Fruit fly (Drosophila melanogaster) whole organism, embryonic: ENCODE measurements around the gene CG34106.

ENCODE experiments used
- Ada2b ChIP-seq: fragments of 200-800 bp; sonication (Bioruptor generic); IDR thresholded peaks from 2 replicates; pipeline ENCODE4 v1.3.6; 2022; ENCODE audit warnings: missing biosample characterization, missing genetic modification characterization
- Awh ChIP-seq: fragments of 200-800 bp; sonication (Bioruptor generic); IDR thresholded peaks from 2 replicates; pipeline ENCODE4, ENCODE4 v1.3.6; 2022; ENCODE audit warnings: missing biosample characterization, missing genetic modification characterization
- Bgb ChIP-seq: fragments of 200-800 bp; sonication (Bioruptor generic); IDR thresholded peaks from 2 replicates; pipeline ENCODE4 v1.3.6; 2022; ENCODE audit warnings: missing biosample characterization, missing genetic modification characterization; ENCODE audit not compliant: partially characterized antibody
- CG11398 ChIP-seq: fragments of 200-800 bp; sonication (Bioruptor generic); optimal IDR thresholded peaks from 2 replicates; lab custom pipeline; 2016; ENCODE audit warnings: missing biosample characterization, missing genetic modification characterization
- CG12071 ChIP-seq: fragments of 200-800 bp; sonication (Bioruptor generic); optimal IDR thresholded peaks from 3 replicates; lab custom pipeline; 2018; ENCODE audit warnings: missing biosample characterization, mild to moderate bottlenecking, missing genetic modification characterization
- CG13296 ChIP-seq: fragments of 200-800 bp; sonication (Bioruptor generic); optimal IDR thresholded peaks from 3 replicates; lab custom pipeline; 2018; ENCODE audit warnings: missing biosample characterization, mild to moderate bottlenecking, missing genetic modification characterization
- CG14050 ChIP-seq: fragments of 200-800 bp; sonication (Bioruptor generic); IDR thresholded peaks from 3 replicates; pipeline ENCODE4 v1.3.6; 2022; ENCODE audit warnings: missing biosample characterization, missing genetic modification characterization
- CG15011 ChIP-seq: fragments of 200-800 bp; sonication (Bioruptor generic); optimal IDR thresholded peaks from 3 replicates; lab custom pipeline; 2018; ENCODE audit warnings: missing biosample characterization, mild to moderate bottlenecking, missing genetic modification characterization
- CG16779 ChIP-seq: fragments of 200-800 bp; sonication (Bioruptor generic); IDR thresholded peaks from 2 replicates; pipeline ENCODE4 v1.3.6; 2022; ENCODE audit warnings: missing biosample characterization, missing genetic modification characterization
- CG17359 ChIP-seq: fragments of 200-800 bp; sonication (Bioruptor generic); optimal IDR thresholded peaks from 3 replicates; lab custom pipeline; 2018; ENCODE audit warnings: missing biosample characterization, mild to moderate bottlenecking, missing genetic modification characterization, moderate library complexity
- CG18262 ChIP-seq: fragments of 200-800 bp; optimal IDR thresholded peaks from 3 replicates; lab custom pipeline; 2019; ENCODE audit warnings: missing biosample characterization, mild to moderate bottlenecking, missing genetic modification characterization, moderate library complexity
- CG2120 ChIP-seq: fragments of 200-800 bp; sonication (Bioruptor generic); optimal IDR thresholded peaks from 3 replicates; lab custom pipeline; 2016; ENCODE audit warnings: missing biosample characterization, missing genetic modification characterization
- CG32767 ChIP-seq: fragments of 200-800 bp; sonication (Bioruptor generic); IDR thresholded peaks from 2 replicates; pipeline ENCODE4 v1.3.6; 2022; ENCODE audit warnings: missing biosample characterization, missing genetic modification characterization
- CG3407 ChIP-seq: fragments of 200-800 bp; sonication (Bioruptor generic); optimal IDR thresholded peaks from 2 replicates; lab custom pipeline; 2018; ENCODE audit warnings: missing biosample characterization, mild to moderate bottlenecking, missing genetic modification characterization
- CG34376 ChIP-seq: fragments of 200-800 bp; sonication (Bioruptor generic); optimal IDR thresholded peaks from 2 replicates; lab custom pipeline; 2018; ENCODE audit warnings: missing biosample characterization, mild to moderate bottlenecking, missing genetic modification characterization
- CG4282 ChIP-seq: fragments of 200-800 bp; sonication (Bioruptor generic); optimal IDR thresholded peaks from 2 replicates; lab custom pipeline; 2016; ENCODE audit warnings: missing biosample characterization, missing genetic modification characterization
- CG43689 ChIP-seq: fragments of 200-800 bp; sonication (Bioruptor generic); IDR thresholded peaks from 2 replicates; pipeline ENCODE4 v1.3.6; 2022; ENCODE audit warnings: missing biosample characterization, missing genetic modification characterization
- CG6175 ChIP-seq: fragments of 200-800 bp; sonication (Bioruptor generic); IDR thresholded peaks from 3 replicates; pipeline ENCODE4 v1.3.6; 2022; ENCODE audit warnings: missing biosample characterization, missing genetic modification characterization
- CG9817 ChIP-seq: fragments of 200-800 bp; sonication (Bioruptor generic); optimal IDR thresholded peaks from 2 replicates; lab custom pipeline; 2018; ENCODE audit warnings: missing biosample characterization, mild to moderate bottlenecking, missing genetic modification characterization, moderate library complexity
- CG9876 ChIP-seq: fragments of 200-800 bp; sonication (Bioruptor generic); optimal IDR thresholded peaks from 2 replicates; lab custom pipeline; 2016; ENCODE audit warnings: missing biosample characterization, missing genetic modification characterization
- D ChIP-seq, 2 experiments: fragments of 200-800 bp in 1 of 2; fragments of >200 bp in 1 of 2; sonication (Bioruptor generic) in 1 of 2; optimal IDR thresholded peaks; 2 replicates in 1 of 2; 3 replicates in 1 of 2; lab custom pipeline; 2017; ENCODE audit warnings: mild to moderate bottlenecking in 1 of 2, missing biosample characterization in 1 of 2, missing genetic modification characterization in 1 of 2, missing genetic modification reagents in 1 of 2
- Hand ChIP-seq: fragments of 200-800 bp; sonication (Bioruptor generic); optimal IDR thresholded peaks from 2 replicates; lab custom pipeline; 2017; ENCODE audit warnings: mild to moderate bottlenecking, missing biosample characterization, missing genetic modification reagents, missing genetic modification characterization
- Hey ChIP-seq: fragments of 200-800 bp; sonication (Bioruptor generic); optimal IDR thresholded peaks from 3 replicates; lab custom pipeline; 2018; ENCODE audit warnings: missing biosample characterization, mild to moderate bottlenecking, missing genetic modification characterization
- Hmr ChIP-seq: fragments of 200-800 bp; sonication (Bioruptor generic); optimal IDR thresholded peaks from 3 replicates; lab custom pipeline; 2017; ENCODE audit warnings: mild to moderate bottlenecking, missing biosample characterization, missing genetic modification reagents, missing genetic modification characterization
- Jarid2 ChIP-seq: fragments of 200-800 bp; sonication (Bioruptor generic); optimal IDR thresholded peaks from 3 replicates; lab custom pipeline; 2017; ENCODE audit warnings: mild to moderate bottlenecking, missing biosample characterization, missing genetic modification reagents, missing genetic modification characterization
- Meics ChIP-seq: fragments of 200-800 bp; sonication (Bioruptor generic); optimal IDR thresholded peaks from 2 replicates; lab custom pipeline; 2017; ENCODE audit warnings: missing biosample characterization, mild to moderate bottlenecking, missing genetic modification characterization
- PHDP ChIP-seq: fragments of 200-800 bp; sonication (Bioruptor generic); optimal IDR thresholded peaks from 3 replicates; lab custom pipeline; 2018; ENCODE audit warnings: missing biosample characterization, mild to moderate bottlenecking, missing genetic modification characterization, moderate library complexity
- Ptx1 ChIP-seq: fragments of 200-800 bp; sonication (Bioruptor generic); IDR thresholded peaks from 2 replicates; pipeline ENCODE4 v1.3.6; 2022; ENCODE audit warnings: missing biosample characterization, missing genetic modification characterization
- Stat92E ChIP-seq, 3 experiments: fragments of >200 bp in 2 of 3; fragments of 200-800 bp in 1 of 3; sonication (Bioruptor generic) in 1 of 3; optimal IDR thresholded peaks; 2 replicates each; lab custom pipeline; 2017 to 2019; ENCODE audit warnings: missing biosample characterization in 3 of 3, missing genetic modification characterization in 3 of 3, mild to moderate bottlenecking in 1 of 3, moderate library complexity in 1 of 3
- aop ChIP-seq: fragments of 200-800 bp; sonication (Bioruptor generic); IDR thresholded peaks from 2 replicates; pipeline ENCODE4 v1.3.6; 2022; ENCODE audit warnings: missing biosample characterization, missing genetic modification characterization
- cato ChIP-seq: fragments of 200-800 bp; sonication (Bioruptor generic); optimal IDR thresholded peaks from 2 replicates; lab custom pipeline; 2016; ENCODE audit warnings: missing biosample characterization, missing genetic modification characterization, borderline replicate concordance
- chm ChIP-seq: fragments of 200-800 bp; sonication (Bioruptor generic); IDR thresholded peaks from 2 replicates; pipeline ENCODE4 v1.3.6; 2022; ENCODE audit warnings: missing biosample characterization, missing genetic modification characterization
- corto ChIP-seq: fragments of 200-800 bp; sonication (Bioruptor generic); optimal IDR thresholded peaks from 2 replicates; lab custom pipeline; 2016; ENCODE audit warnings: missing biosample characterization, mild to moderate bottlenecking, missing genetic modification characterization, moderate library complexity
- dati ChIP-seq: fragments of 200-800 bp; sonication (Bioruptor generic); IDR thresholded peaks from 2 replicates; pipeline ENCODE4 v1.3.6; 2022; ENCODE audit warnings: missing biosample characterization, missing genetic modification characterization
- eyg ChIP-seq: fragments of 200-800 bp; sonication (Bioruptor generic); optimal IDR thresholded peaks from 3 replicates; lab custom pipeline; 2016; ENCODE audit warnings: missing biosample characterization, missing genetic modification characterization
- fu2 ChIP-seq: fragments of 200-800 bp; sonication (Bioruptor generic); optimal IDR thresholded peaks from 2 replicates; lab custom pipeline; 2016; ENCODE audit warnings: missing biosample characterization, missing genetic modification characterization
- gro ChIP-seq: fragments of 200-800 bp; sonication (Bioruptor generic); optimal IDR thresholded peaks from 2 replicates; lab custom pipeline; 2016; ENCODE audit warnings: missing biosample characterization, missing genetic modification characterization
- gsb-n ChIP-seq: fragments of 200-800 bp; sonication (Bioruptor generic); optimal IDR thresholded peaks from 3 replicates; lab custom pipeline; 2018; ENCODE audit warnings: missing biosample characterization, mild to moderate bottlenecking, missing genetic modification characterization
- insv ChIP-seq, 2 experiments: fragments of 200-800 bp; sonication (Bioruptor generic); optimal IDR thresholded peaks; 3 replicates each; lab custom pipeline; 2016 to 2018; ENCODE audit warnings: missing biosample characterization in 2 of 2, missing genetic modification characterization in 2 of 2
- odd ChIP-seq: fragments of 200-800 bp; sonication (Bioruptor generic); optimal IDR thresholded peaks from 2 replicates; lab custom pipeline; 2017; ENCODE audit warnings: missing biosample characterization, mild to moderate bottlenecking, missing genetic modification characterization
- pfk ChIP-seq: fragments of 200-800 bp; sonication (Bioruptor generic); optimal IDR thresholded peaks from 2 replicates; lab custom pipeline; 2018; ENCODE audit warnings: missing biosample characterization, mild to moderate bottlenecking, missing genetic modification characterization, moderate library complexity
- pnt ChIP-seq: fragments of 200-800 bp; sonication (Bioruptor generic); optimal IDR thresholded peaks from 3 replicates; lab custom pipeline; 2016; ENCODE audit warnings: missing biosample characterization, missing genetic modification characterization
- pros ChIP-seq: fragments of 200-800 bp; sonication (Bioruptor generic); optimal IDR thresholded peaks from 3 replicates; lab custom pipeline; 2019; ENCODE audit warnings: missing biosample characterization, mild to moderate bottlenecking, missing genetic modification characterization, moderate library complexity
- repo ChIP-seq: fragments of 200-800 bp; sonication (Bioruptor generic); optimal IDR thresholded peaks from 2 replicates; lab custom pipeline; 2016; ENCODE audit warnings: missing biosample characterization, missing genetic modification characterization
- scrt ChIP-seq: fragments of 200-800 bp; sonication (Bioruptor generic); optimal IDR thresholded peaks from 2 replicates; lab custom pipeline; 2018; ENCODE audit warnings: missing biosample characterization, mild to moderate bottlenecking, missing genetic modification characterization, moderate library complexity
- slbo ChIP-seq: fragments of 200-800 bp; sonication (Bioruptor generic); IDR thresholded peaks from 2 replicates; pipeline ENCODE4 v1.3.6; 2022; ENCODE audit warnings: missing biosample characterization, missing genetic modification characterization
- sqz ChIP-seq: fragments of 200-800 bp; sonication (Bioruptor generic); optimal IDR thresholded peaks from 3 replicates; lab custom pipeline; 2018; ENCODE audit warnings: missing biosample characterization, mild to moderate bottlenecking, missing genetic modification characterization
- tgo ChIP-seq: fragments of 200-800 bp; sonication (Bioruptor generic); IDR thresholded peaks from 3 replicates; pipeline ENCODE4 v1.3.6; 2022; ENCODE audit warnings: missing biosample characterization, missing genetic modification characterization
- twi ChIP-seq: fragments of 200-800 bp; optimal IDR thresholded peaks from 2 replicates; lab custom pipeline; 2019; ENCODE audit warnings: missing biosample characterization, mild to moderate bottlenecking, missing genetic modification characterization, moderate library complexity
- vvl ChIP-seq: fragments of 200-800 bp; sonication (Bioruptor generic); IDR thresholded peaks from 2 replicates; pipeline ENCODE4 v1.3.6; 2022; ENCODE audit warnings: missing biosample characterization, missing genetic modification characterization
- wor ChIP-seq: fragments of 200-800 bp; sonication (Bioruptor generic); IDR thresholded peaks from 2 replicates; pipeline ENCODE4 v1.3.6; 2022; ENCODE audit warnings: missing biosample characterization, missing genetic modification characterization

Gene CG34106

dm6 chr2L:17203833-17204232 is 73.0 kb downstream of the CG34106 start (continued):
- TF ChIP-seq Ada2b (GFP tag; lab: Robert Waterston, UW) (peak; percentile 49; the same call in 1 of the 2 replicates), CG11398 (GFP tag; lab: Kevin White, UChicago) (peak; percentile 26), eyg (no peak), aop (no peak), CG9817 (peak; percentile 10), pros (GFP tag; lab: Kevin White, UChicago) (no peak), gsb-n (tag; lab: Kevin White, UChicago) (no peak), Awh (GFP tag; lab: Robert Waterston, UW) (no peak), CG43689 (GFP tag; lab: Robert Waterston, UW) (no peak), CG6175 (GFP tag; lab: Robert Waterston, UW) (no peak), CG15011 (GFP tag; lab: Kevin White, UChicago) (no peak), PHDP (tag; lab: Kevin White, UChicago) (peak; percentile 12), twi (tag; lab: Kevin White, UChicago) (no peak), CG16779 (GFP tag; lab: Robert Waterston, UW) (no peak), repo (GFP tag; lab: Kevin White, UChicago) (no peak), CG2120 (GFP tag; lab: Kevin White, UChicago) (peak; percentile 65), CG9876 (no peak), Bgb (GFP tag; lab: Robert Waterston, UW) (no peak), dati (GFP tag; lab: Robert Waterston, UW) (no peak), tgo (GFP tag; lab: Robert Waterston, UW) (no peak), slbo (GFP tag; lab: Robert Waterston, UW) (peak; percentile 40; the same call in 1 of the 2 replicates), fu2 (GFP tag; lab: Kevin White, UChicago) (no peak), CG17359 (tag; lab: Kevin White, UChicago) (peak; percentile 15), insv (GFP tag; optimal IDR thresholded peaks at IDR 0.05; lab: Kevin White, UChicago) (no peak), CG14050 (GFP tag; lab: Robert Waterston, UW) (no peak), CG3407 (no peak), CG12071 (GFP tag; lab: Kevin White, UChicago) (no peak), Hey (tag; lab: Kevin White, UChicago) (no peak), scrt (GFP tag; lab: Kevin White, UChicago) (peak; percentile 50), pnt (GFP tag; lab: Kevin White, UChicago) (peak; percentile 17), sqz (GFP tag; lab: Kevin White, UChicago) (no peak), cato (GFP tag; lab: Kevin White, UChicago) (no peak), Hand (GFP tag; lab: Kevin White, UChicago) (no peak), gro (GFP tag; lab: Kevin White, UChicago) (no peak), corto (no peak), pfk (GFP tag; lab: Kevin White, UChicago) (no peak), CG32767 (no peak), Hmr (GFP tag; lab: Kevin White, UChicago) (peak; percentile 38), chm (GFP tag; lab: Robert Waterston, UW) (no peak), D (optimal IDR thresholded peaks at IDR 0.05; lab: Kevin White, UChicago) (no peak), D (GFP tag; optimal IDR thresholded peaks at IDR 0.05; lab: Kevin White, UChicago) (no peak), CG18262 (tag; lab: Kevin White, UChicago) (no peak), CG4282 (GFP tag; lab: Kevin White, UChicago) (no peak), Jarid2 (GFP tag; lab: Kevin White, UChicago) (no peak), odd (no peak), Stat92E (GFP tag; optimal IDR thresholded peaks at IDR 0.05; lab: Kevin White, UChicago) (no peak), Meics (GFP tag; lab: Kevin White, UChicago) (peak; percentile 31), Ptx1 (GFP tag; lab: Robert Waterston, UW) (no peak; the same call in 1 of the 2 replicates), wor (GFP tag; lab: Robert Waterston, UW) (no peak), vvl (GFP tag; lab: Robert Waterston, UW) (0 out of 2 replicates have a peak, but pooled peaks have one; percentile 37), CG34376 (GFP tag; lab: Kevin White, UChicago) (no peak), CG13296 (GFP tag; lab: Kevin White, UChicago) (no peak)
